Worm (Caenorhabditis elegans) whole organism, mixed stage, embryonic: ENCODE results near the gene bli-5.

Experiments
- blmp-1 ChIP-seq: fragments of 150-350 bp; optimal IDR thresholded peaks from 2 replicates; lab custom pipeline; 2014; ENCODE audit warnings: missing biosample characterization, missing genetic modification characterization
- ceh-43 ChIP-seq: fragments of 200-800 bp; sonication (Bioruptor generic); optimal IDR thresholded peaks from 2 replicates; lab custom pipeline; 2018; ENCODE audit warnings: mild to moderate bottlenecking, missing genetic modification characterization, moderate library complexity, missing compliant biosample characterization
- elt-3 ChIP-seq: fragments of 150-350 bp; optimal IDR thresholded peaks from 2 replicates; lab custom pipeline; 2014; ENCODE audit warnings: missing biosample characterization, missing genetic modification characterization
- lin-32 ChIP-seq: fragments of 200-800 bp; sonication (Bioruptor generic); optimal IDR thresholded peaks from 2 replicates; lab custom pipeline; 2018; ENCODE audit warnings: mild to moderate bottlenecking, missing genetic modification characterization, missing compliant biosample characterization
- mab-5 ChIP-seq: fragments of 150-350 bp; optimal IDR thresholded peaks from 2 replicates; lab custom pipeline; 2014; ENCODE audit warnings: missing biosample characterization, missing genetic modification characterization
- nhr-28 ChIP-seq: fragments of 150-350 bp; optimal IDR thresholded peaks from 2 replicates; lab custom pipeline; 2014; ENCODE audit warnings: missing biosample characterization, missing genetic modification characterization
- pha-4 ChIP-seq: fragments of 150-350 bp; optimal IDR thresholded peaks from 2 replicates; lab custom pipeline; 2018; ENCODE audit warnings: missing biosample characterization, missing genetic modification reagents, missing genetic modification characterization
- tbx-8 ChIP-seq: fragments of 200-800 bp; sonication (Bioruptor generic); optimal IDR thresholded peaks from 2 replicates; lab custom pipeline; 2018; ENCODE audit warnings: mild to moderate bottlenecking, missing genetic modification characterization, moderate library complexity, missing compliant biosample characterization
- ztf-11 ChIP-seq: fragments of 150-350 bp; optimal IDR thresholded peaks from 2 replicates; lab custom pipeline; 2014; ENCODE audit warnings: missing biosample characterization, missing genetic modification characterization

DNA sequence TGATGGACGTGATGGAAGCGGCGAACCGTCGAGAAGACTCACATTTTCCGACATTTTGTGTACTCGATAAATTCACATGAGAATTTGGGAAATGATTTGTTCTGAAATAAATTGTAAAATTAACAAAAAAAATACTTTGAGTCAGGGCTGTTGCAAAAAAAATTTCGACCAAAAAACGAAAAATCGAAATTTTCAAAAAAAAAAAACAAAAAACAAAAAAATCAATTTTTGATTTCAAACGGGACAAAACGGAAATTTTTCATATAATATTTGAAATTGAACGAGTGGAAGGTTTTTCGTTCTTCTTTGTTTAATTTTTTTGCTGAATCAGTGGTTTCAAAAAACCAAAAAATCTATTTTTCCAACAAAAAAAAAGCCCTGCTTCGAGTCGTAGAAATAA is 25.6 kb upstream of the bli-5 start, which contains the start of gene cua-1:
- TF ChIP-seq ceh-43 (GFP tag; lab: Kevin White, UChicago) (no peak), pha-4 (tag; lab: Kevin White, UChicago) (no peak), nhr-28 (no peak), lin-32 (GFP tag; lab: Kevin White, UChicago) (no peak), elt-3 (tag; lab: Kevin White, UChicago) (no peak), blmp-1 (tag; lab: Kevin White, UChicago) (no peak), mab-5 (no peak), ztf-11 (no peak), tbx-8 (no peak)
